Fruit fly (Drosophila melanogaster) whole organism, adult: ENCODE results near the gene CG42674.

Experiments
- CG14711 ChIP-seq: fragments of 200-800 bp; sonication (Bioruptor generic); optimal IDR thresholded peaks from 2 replicates; lab custom pipeline; 2018; ENCODE audit warnings: missing biosample characterization, mild to moderate bottlenecking, missing genetic modification characterization, moderate library complexity
- CG7045 ChIP-seq: fragments of 200-800 bp; sonication (Bioruptor generic); optimal IDR thresholded peaks from 2 replicates; lab custom pipeline; 2017; ENCODE audit warnings: missing biosample characterization, mild to moderate bottlenecking, missing genetic modification characterization
- Hr96 ChIP-seq: fragments of 200-800 bp; sonication (Bioruptor generic); optimal IDR thresholded peaks from 2 replicates; lab custom pipeline; 2016; ENCODE audit warnings: missing biosample characterization, missing genetic modification characterization
- bab1 ChIP-seq: fragments of 200-800 bp; sonication (Bioruptor generic); optimal IDR thresholded peaks from 3 replicates; lab custom pipeline; 2019; ENCODE audit warnings: missing biosample characterization, mild to moderate bottlenecking, missing genetic modification characterization, moderate library complexity
- cnc ChIP-seq, 2 experiments: fragments of >200 bp; optimal IDR thresholded peaks; 2 replicates each; lab custom pipeline; 2017
- kay ChIP-seq: fragments of 200-800 bp; sonication (Bioruptor generic); peaks from one replicate; lab custom pipeline; 2016; ENCODE audit warnings: missing biosample characterization, missing genetic modification characterization, borderline replicate concordance
- ovo ChIP-seq: fragments of 200-800 bp; sonication (Bioruptor generic); optimal IDR thresholded peaks from 2 replicates; lab custom pipeline; 2016; ENCODE audit warnings: missing biosample characterization, missing genetic modification characterization
- tj ChIP-seq: fragments of 200-800 bp; sonication (Bioruptor generic); optimal IDR thresholded peaks from 3 replicates; lab custom pipeline; 2017; ENCODE audit warnings: missing biosample characterization, mild to moderate bottlenecking, missing genetic modification characterization, moderate library complexity

DNA sequence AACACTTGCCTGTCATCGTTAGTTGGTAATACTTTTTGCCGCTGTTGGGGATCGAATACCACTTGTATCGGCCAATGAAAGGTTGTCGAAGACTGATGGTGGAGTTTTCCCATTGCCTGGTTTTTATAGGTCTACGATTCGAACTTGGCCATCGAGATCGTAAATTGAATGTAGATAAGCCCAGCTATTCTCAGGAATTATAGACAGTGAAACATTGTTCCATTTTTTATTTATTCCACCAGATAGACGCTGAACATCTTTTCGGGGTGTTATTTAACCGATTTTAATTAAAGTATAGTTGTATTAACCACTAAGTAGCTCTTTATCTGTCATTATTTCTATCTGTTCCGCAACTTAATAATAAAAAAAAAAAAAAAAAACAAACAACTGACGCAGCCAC, 5.5 kb upstream of the CG42674 start, which contains the start of gene CG7298:
- TF ChIP-seq cnc (optimal IDR thresholded peaks at IDR 0.05; lab: Kevin White, UChicago), result no peak
- TF ChIP-seq ovo, result no peak
- no peak for TF ChIP-seq bab1 (GFP tag; lab: Kevin White, UChicago)
- TF ChIP-seq tj (GFP tag; lab: Kevin White, UChicago), result no peak
- TF ChIP-seq kay (GFP tag; lab: Kevin White, UChicago), result no peak
- TF ChIP-seq CG14711, result no peak
- no peak for TF ChIP-seq Hr96 (GFP tag; lab: Kevin White, UChicago)
- no peak for TF ChIP-seq CG7045 (GFP tag; lab: Kevin White, UChicago)
